Worm (Caenorhabditis elegans) whole organism, L4 larva: Measurements from ENCODE around the gene Y43F8B.3.
A peak's percentile ranks its signal among the peaks of the same experiment; 100 is the strongest.

ENCODE experiments used
- T20F7.1 ChIP-seq: fragments of 200-800 bp; sonication (Bioruptor generic); optimal IDR thresholded peaks from 2 replicates; lab custom pipeline; 2018; ENCODE audit warnings: mild to moderate bottlenecking, missing genetic modification characterization, missing compliant biosample characterization
- Y48G9A.11 ChIP-seq: fragments of 200-800 bp; sonication (Bioruptor generic); IDR thresholded peaks from 2 replicates; pipeline ENCODE4 v1.3.6; 2022; ENCODE audit warnings: missing genetic modification reagents, missing genetic modification characterization, missing compliant biosample characterization
- ZK546.5 ChIP-seq, 2 experiments: sonication (generic microtip); optimal IDR thresholded peaks; 2 replicates each; lab custom pipeline; 2017; ENCODE audit warnings: missing biosample characterization in 2 of 2, missing genetic modification characterization in 2 of 2
- aha-1 ChIP-seq: fragments of 150-350 bp; peaks from one replicate; lab custom pipeline; 2014; ENCODE audit warnings: missing biosample characterization, missing genetic modification characterization
- aly-2 ChIP-seq: sonication (generic microtip); optimal IDR thresholded peaks from 2 replicates; lab custom pipeline; 2018; ENCODE audit warnings: missing biosample characterization, missing genetic modification characterization
- ama-1 ChIP-seq: fragments of 150-350 bp; optimal IDR thresholded peaks from 2 replicates; lab custom pipeline; 2014; ENCODE audit warnings: inconsistent platforms, mixed read lengths
- ceh-28 ChIP-seq: fragments of 150-350 bp; optimal IDR thresholded peaks from 2 replicates; lab custom pipeline; 2014; ENCODE audit warnings: missing biosample characterization, missing genetic modification reagents, missing genetic modification characterization
- ceh-44 ChIP-seq: fragments of 200-800 bp; sonication (Bioruptor generic); IDR thresholded peaks from 2 replicates; pipeline ENCODE4 v1.3.6; 2022; ENCODE audit warnings: missing genetic modification reagents, missing genetic modification characterization, missing compliant biosample characterization
- ceh-62 ChIP-seq: sonication (generic microtip); optimal IDR thresholded peaks from 2 replicates; lab custom pipeline; 2017; ENCODE audit warnings: missing biosample characterization, missing genetic modification characterization
- ces-1 ChIP-seq: fragments of 150-350 bp; sonication (generic microtip); optimal IDR thresholded peaks from 4 replicates; lab custom pipeline; 2014; ENCODE audit warnings: missing biosample characterization, missing genetic modification reagents, missing genetic modification characterization
- daf-16 ChIP-seq, 3 experiments: sonication (generic microtip); optimal IDR thresholded peaks; 2 replicates each; lab custom pipeline; 2016 to 2017; ENCODE audit warnings: missing genetic modification characterization in 3 of 3, missing genetic modification reagents in 3 of 3, mild to moderate bottlenecking in 2 of 3, missing compliant biosample characterization in 2 of 3, missing biosample characterization in 1 of 3, moderate library complexity in 1 of 3
- fkh-10 ChIP-seq: fragments of 150-350 bp; optimal IDR thresholded peaks from 2 replicates; lab custom pipeline; 2014; ENCODE audit warnings: missing biosample characterization, missing genetic modification reagents, missing genetic modification characterization
- hlh-11 ChIP-seq: fragments of 200-800 bp; sonication (Bioruptor generic); optimal IDR thresholded peaks from 2 replicates; lab custom pipeline; 2018; ENCODE audit warnings: mild to moderate bottlenecking, missing genetic modification characterization, missing compliant biosample characterization
- hlh-30 ChIP-seq: sonication (generic microtip); optimal IDR thresholded peaks from 2 replicates; lab custom pipeline; 2017; ENCODE audit warnings: antibody characterized with exemption, mild to moderate bottlenecking, missing genetic modification characterization, missing compliant biosample characterization; ENCODE audit not compliant: insufficient read depth
- lin-13 ChIP-seq: fragments of 150-350 bp; optimal IDR thresholded peaks from 2 replicates; lab custom pipeline; 2014; ENCODE audit warnings: missing biosample characterization, missing genetic modification reagents, missing genetic modification characterization
- lir-3 ChIP-seq: sonication (generic microtip); optimal IDR thresholded peaks from 2 replicates; lab custom pipeline; 2016; ENCODE audit warnings: mild to moderate bottlenecking, missing genetic modification characterization, missing compliant biosample characterization
- mes-2 ChIP-seq: sonication (generic microtip); optimal IDR thresholded peaks from 2 replicates; lab custom pipeline; 2016; ENCODE audit warnings: missing genotype, mild to moderate bottlenecking, missing genetic modification characterization, missing compliant biosample characterization; ENCODE audit not compliant: poor library complexity, severe bottlenecking
- nhr-10 ChIP-seq: fragments of 150-350 bp; optimal IDR thresholded peaks from 2 replicates; lab custom pipeline; 2014; ENCODE audit warnings: missing biosample characterization, missing genetic modification characterization
- nhr-25 ChIP-seq: sonication (generic microtip); optimal IDR thresholded peaks from 2 replicates; lab custom pipeline; 2017; ENCODE audit warnings: missing genetic modification characterization, mild to moderate bottlenecking, missing compliant biosample characterization, antibody characterized with exemption, moderate library complexity, borderline replicate concordance; ENCODE audit not compliant: insufficient read depth
- nhr-76 ChIP-seq: fragments of 150-350 bp; optimal IDR thresholded peaks from 2 replicates; lab custom pipeline; 2014; ENCODE audit warnings: missing biosample characterization, missing genetic modification characterization
- php-3 ChIP-seq: fragments of 200-800 bp; sonication (Bioruptor generic); IDR thresholded peaks from 2 replicates; pipeline ENCODE4 v1.3.6; 2022; ENCODE audit warnings: missing genetic modification reagents, missing genetic modification characterization, missing compliant biosample characterization
- pqm-1 ChIP-seq: sonication (generic microtip); optimal IDR thresholded peaks from 2 replicates; lab custom pipeline; 2017; ENCODE audit warnings: missing biosample characterization, missing genetic modification characterization
- set-16 ChIP-seq: fragments of 200-800 bp; sonication (Bioruptor generic); IDR thresholded peaks from 2 replicates; pipeline ENCODE4 v1.3.6; 2022; ENCODE audit warnings: missing genetic modification reagents, missing genetic modification characterization, missing compliant biosample characterization
- skn-1 ChIP-seq: fragments of 150-350 bp; optimal IDR thresholded peaks from 2 replicates; lab custom pipeline; 2014; ENCODE audit warnings: missing biosample characterization, missing genetic modification characterization
- spr-3 ChIP-seq: fragments of 200-800 bp; sonication (Bioruptor generic); optimal IDR thresholded peaks from 2 replicates; lab custom pipeline; 2018; ENCODE audit warnings: mild to moderate bottlenecking, missing genetic modification characterization, missing compliant biosample characterization
- tag-97 ChIP-seq: fragments of 200-800 bp; sonication (Bioruptor generic); IDR thresholded peaks from 2 replicates; pipeline ENCODE4 v1.3.6; 2022; ENCODE audit warnings: missing genetic modification characterization, missing compliant biosample characterization
- vab-7 ChIP-seq: fragments of 200-800 bp; sonication (Bioruptor generic); IDR thresholded peaks from 2 replicates; pipeline ENCODE4 v1.3.6; 2022; ENCODE audit warnings: missing genetic modification reagents, missing genetic modification characterization, missing compliant biosample characterization
- ztf-7 ChIP-seq: fragments of 150-350 bp; optimal IDR thresholded peaks from 2 replicates; lab custom pipeline; 2014; ENCODE audit warnings: missing biosample characterization, missing genetic modification characterization

The Y43F8B.3 gene

DNA sequence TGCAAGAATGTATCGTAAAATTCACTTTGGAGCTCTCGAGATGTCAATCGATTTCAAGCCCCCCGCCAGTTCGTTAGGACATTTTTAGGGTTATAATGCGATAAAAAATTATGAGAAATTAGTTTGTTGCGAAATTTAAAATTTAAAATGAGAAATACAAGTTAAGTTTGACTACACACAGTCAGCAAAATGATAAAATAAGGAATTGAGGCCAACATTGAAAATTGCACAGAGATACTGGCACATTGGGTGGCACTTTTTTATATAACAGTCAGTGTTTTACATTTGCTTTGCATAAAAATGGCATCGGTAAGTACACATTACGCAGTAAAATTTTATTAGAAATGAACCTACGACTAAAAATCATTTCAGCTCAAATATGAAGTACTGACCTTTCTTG, 34.8 kb upstream of the Y43F8B.3 start, which contains the start of gene Y43F8B.12:
Y43F8B.12 (plus strand) TSS at position 301 of the 400 bp plus-strand sequence.
- no peak for TF ChIP-seq nhr-25 (tag; lab: Kevin White, UChicago)
- TF ChIP-seq nhr-76 (tag; lab: Kevin White, UChicago), result no peak
- TF ChIP-seq vab-7 (GFP tag; lab: Robert Waterston, UW), result no peak
- no peak for TF ChIP-seq pqm-1 (tag; lab: Kevin White, UChicago)
- TF ChIP-seq hlh-30 (tag; lab: Kevin White, UChicago), result no peak
- TF ChIP-seq aly-2 (tag; lab: Kevin White, UChicago), result no peak
- TF ChIP-seq daf-16 (GFP tag; optimal IDR thresholded peaks at IDR 0.05; lab: Kevin White, UChicago), result no peak
- no peak for TF ChIP-seq daf-16 (tag; optimal IDR thresholded peaks at IDR 0.05; lab: Kevin White, UChicago)
- TF ChIP-seq ztf-7 (tag; lab: Kevin White, UChicago), result no peak
- TF ChIP-seq Y48G9A.11 (GFP tag; lab: Robert Waterston, UW), result no peak
- no peak for TF ChIP-seq spr-3 (GFP tag; lab: Kevin White, UChicago)

DNA sequence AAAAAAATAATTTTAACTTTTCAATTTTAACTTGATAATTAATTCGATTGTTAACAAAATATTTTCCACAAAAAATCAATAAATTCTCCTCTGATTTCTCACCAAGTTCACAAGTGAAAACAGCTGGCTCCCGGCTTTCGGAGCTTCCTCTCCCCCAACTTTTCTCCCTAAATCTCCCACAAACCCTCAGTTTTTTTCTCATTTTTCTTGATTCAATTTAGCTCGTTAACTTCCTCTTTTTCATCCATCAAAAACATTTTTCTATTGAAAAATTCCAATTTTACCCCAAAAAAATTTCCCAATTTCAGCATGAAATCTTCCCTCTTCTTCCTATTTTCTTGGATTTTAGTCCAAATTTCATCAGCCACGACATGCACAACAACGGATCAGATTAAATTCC, 32.5 kb upstream of the Y43F8B.3 start, which contains the start of gene Y43F8B.11:
Y43F8B.11 (plus strand) TSS at position 301 of the 400 bp plus-strand sequence.
- TF ChIP-seq aha-1 (peak; percentile 62), ceh-62 (tag; lab: Kevin White, UChicago) (no peak)

ce11 chrV:19473842-19474514, 28.9 kb upstream of the Y43F8B.3 start, which contains the start of gene Y43F8B.10:
TSS of gene Y43F8B.10 (plus strand) at chrV:19474464.
- TF ChIP-seq nhr-25 (tag; lab: Kevin White, UChicago) (no peak), lin-13 (GFP tag; lab: Kevin White, UChicago) (no peak), set-16 (GFP tag; lab: Robert Waterston, UW) (peak; percentile 52; the same call in 1 of the 2 replicates), T20F7.1 (no peak)

ce11 chrV:19477302-19477701, 25.6 kb upstream of the Y43F8B.3 start:
- TF ChIP-seq ceh-44 (no peak), fkh-10 (GFP tag; lab: Kevin White, UChicago) (no peak), nhr-25 (tag; lab: Kevin White, UChicago) (no peak), php-3 (no peak), mes-2 (tag; lab: Kevin White, UChicago) (no peak)

DNA sequence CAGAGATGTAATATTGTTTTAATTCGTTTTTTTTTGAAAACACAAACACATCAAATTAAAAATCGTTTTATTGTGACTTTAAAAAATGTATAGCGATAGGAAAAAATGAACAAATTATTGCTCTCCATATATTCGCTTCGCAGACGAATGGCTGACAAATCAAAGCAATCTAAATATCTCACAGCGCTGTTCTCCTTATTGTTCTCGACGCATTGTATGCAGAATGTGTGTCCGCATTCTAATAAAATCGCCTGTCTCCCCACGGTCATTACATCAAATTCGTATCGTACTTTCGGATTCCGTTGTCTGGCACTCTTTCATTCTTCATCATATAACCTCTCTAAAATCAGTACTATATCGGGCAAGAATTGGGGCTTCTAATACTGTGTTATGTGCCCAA, 25.0 kb upstream of the Y43F8B.3 start, which contains the start of gene Y43F8B.9:
Y43F8B.9 (plus strand) TSS at position 301 of the 400 bp plus-strand sequence.
- no peak for TF ChIP-seq ZK546.5 (tag; optimal IDR thresholded peaks at IDR 0.05; lab: Kevin White, UChicago)
- TF ChIP-seq skn-1 (tag; lab: Kevin White, UChicago), result no peak
- no peak for TF ChIP-seq ama-1 (lab: Kevin White, UChicago)
- TF ChIP-seq tag-97 (GFP tag; lab: Robert Waterston, UW), result no peak
- no peak for TF ChIP-seq vab-7 (GFP tag; lab: Robert Waterston, UW)

- no peak for TF ChIP-seq nhr-10 (tag; lab: Kevin White, UChicago)
- peak; percentile 68 for TF ChIP-seq aha-1
Measured at ce11 chrV:19482535-19482934, 20.4 kb upstream of the Y43F8B.3 start, which contains the start of gene Y43F8B.22. TSS of gene Y43F8B.22 (plus strand) at chrV:19482835.

- no peak for TF ChIP-seq lir-3 (tag; lab: Kevin White, UChicago)
- no peak for TF ChIP-seq ceh-28
- no peak for TF ChIP-seq ces-1
- no peak for TF ChIP-seq hlh-11
Measured at ce11 chrV:19484507-19484906, 18.4 kb upstream of the Y43F8B.3 start, which contains the start of gene Y43F8B.17. TSS of gene Y43F8B.17 (plus strand) at chrV:19484721.
